Fruit fly (Drosophila melanogaster): ENCODE data around the gene CG8028.

Gene CG8028

dm6 chrX:19316583-19316982 lies 36.4 kb upstream of the CG8028 start (continued):
- no peak for TF ChIP-seq prd (optimal IDR thresholded peaks at IDR 0.05)
- no peak for TF ChIP-seq prd (GFP tag; IDR thresholded peaks at IDR 0.05)
- no peak for TF ChIP-seq Meics (GFP tag; optimal IDR thresholded peaks at IDR 0.05)
- no peak for TF ChIP-seq run (tag; optimal IDR thresholded peaks at IDR 0.05)
- TF ChIP-seq CG34376 (GFP tag; optimal IDR thresholded peaks at IDR 0.05): no peak
- TF ChIP-seq sim (GFP tag; IDR thresholded peaks at IDR 0.05): no peak
- peak; percentile 17 for TF ChIP-seq CG2120 (GFP tag; optimal IDR thresholded peaks at IDR 0.05)
- TF ChIP-seq CG31365 (tag; optimal IDR thresholded peaks at IDR 0.05): no peak
- peak; percentile 91 for TF ChIP-seq grn (GFP tag; optimal IDR thresholded peaks at IDR 0.05)
- TF ChIP-seq caup (GFP tag; optimal IDR thresholded peaks at IDR 0.05; ENCODE audit: severe bottlenecking): no peak
- 0 out of 2 replicates have a peak, but pooled peaks have one; percentile 6 for TF ChIP-seq slbo (GFP tag; IDR thresholded peaks at IDR 0.05)
- TF ChIP-seq sisA (GFP tag; IDR thresholded peaks at IDR 0.05): no peak
- peak; percentile 18 for TF ChIP-seq HLH54F (GFP tag; optimal IDR thresholded peaks at IDR 0.05)
- TF ChIP-seq Hmx (GFP tag; optimal IDR thresholded peaks at IDR 0.05): no peak
- no peak for TF ChIP-seq tx (GFP tag; optimal IDR thresholded peaks at IDR 0.05)
- TF ChIP-seq CG13624 (GFP tag; optimal IDR thresholded peaks at IDR 0.05): peak; percentile 27
- no peak for TF ChIP-seq CG1603 (tag; optimal IDR thresholded peaks at IDR 0.05)
- TF ChIP-seq sd (tag; optimal IDR thresholded peaks at IDR 0.05): peak; percentile 34
- TF ChIP-seq CG9817 (tag; optimal IDR thresholded peaks at IDR 0.05): peak; percentile 18
- TF ChIP-seq CG8478 (optimal IDR thresholded peaks at IDR 0.05): no peak
- no peak for TF ChIP-seq so (GFP tag; IDR thresholded peaks at IDR 0.05)
- peak in 1 of 2 experiments; percentile 39 for TF ChIP-seq Pdp1 (GFP tag; optimal IDR thresholded peaks at IDR 0.05)

dm6 chrX:19315421-19316260 lies 35.5 kb upstream of the CG8028 start:
- no peak for TF ChIP-seq CG18262 (tag; optimal IDR thresholded peaks at IDR 0.05)
- TF ChIP-seq Abd-B (GFP tag; optimal IDR thresholded peaks at IDR 0.05): no peak
- TF ChIP-seq CG18599 (GFP tag; optimal IDR thresholded peaks at IDR 0.05): no peak
- TF ChIP-seq Jarid2 (GFP tag; optimal IDR thresholded peaks at IDR 0.05): no peak
- TF ChIP-seq CG6254 (GFP tag; optimal IDR thresholded peaks at IDR 0.05): no peak
- TF ChIP-seq cg (GFP tag; optimal IDR thresholded peaks at IDR 0.05): no peak
- TF ChIP-seq ham (GFP tag; IDR thresholded peaks at IDR 0.05): no peak
- no peak for TF ChIP-seq yki (optimal IDR thresholded peaks at IDR 0.05)
- no peak for TF ChIP-seq CG2116 (GFP tag; optimal IDR thresholded peaks at IDR 0.05)
- TF ChIP-seq CG18619 (GFP tag; optimal IDR thresholded peaks at IDR 0.05): no peak
- TF ChIP-seq Hmr (GFP tag; optimal IDR thresholded peaks at IDR 0.05): no peak
- TF ChIP-seq eve (GFP tag; optimal IDR thresholded peaks at IDR 0.05): no peak
- TF ChIP-seq Hmx (GFP tag; optimal IDR thresholded peaks at IDR 0.05): no peak
- no peak for TF ChIP-seq ci (GFP tag; IDR thresholded peaks at IDR 0.05)
- no peak for TF ChIP-seq HLHmδ (GFP tag; optimal IDR thresholded peaks at IDR 0.05)
- peak; percentile 67 for TF ChIP-seq Med (GFP tag)
- peak; percentile 24 to 28 for TF ChIP-seq Trl (optimal IDR thresholded peaks at IDR 0.05)
- TF ChIP-seq Trl (GFP tag; optimal IDR thresholded peaks at IDR 0.05): no peak
- no peak for TF ChIP-seq Side (GFP tag; optimal IDR thresholded peaks at IDR 0.05)
- TF ChIP-seq CG32767 (GFP tag; IDR thresholded peaks at IDR 0.05): no peak
- TF ChIP-seq Fer3 (tag; optimal IDR thresholded peaks at IDR 0.05): no peak
- TF ChIP-seq sd (tag; optimal IDR thresholded peaks at IDR 0.05): peak; percentile 71
- TF ChIP-seq gcm (GFP tag; optimal IDR thresholded peaks at IDR 0.05): no peak
- peak; percentile 1 for TF ChIP-seq HmgZ (tag; optimal IDR thresholded peaks at IDR 0.05)
- TF ChIP-seq CG34376 (GFP tag; optimal IDR thresholded peaks at IDR 0.05): peak; percentile 43
- no peak for TF ChIP-seq CG10462 (GFP tag; optimal IDR thresholded peaks at IDR 0.05)
- TF ChIP-seq Ets97D (GFP tag; optimal IDR thresholded peaks at IDR 0.05): no peak
- no peak for TF ChIP-seq Atf6 (GFP tag; IDR thresholded peaks at IDR 0.05)
- TF ChIP-seq exex (tag; optimal IDR thresholded peaks at IDR 0.05): peak; percentile 56
- no peak for TF ChIP-seq HHEX (GFP tag; optimal IDR thresholded peaks at IDR 0.05)
- TF ChIP-seq CG6791 (GFP tag; IDR thresholded peaks at IDR 0.05; ENCODE audit: partially characterized antibody): 0 out of 3 replicates have a peak, but pooled peaks have one; percentile 41
